Fruit fly (Drosophila melanogaster): ENCODE data around the gene Cap-D3.

DNA sequence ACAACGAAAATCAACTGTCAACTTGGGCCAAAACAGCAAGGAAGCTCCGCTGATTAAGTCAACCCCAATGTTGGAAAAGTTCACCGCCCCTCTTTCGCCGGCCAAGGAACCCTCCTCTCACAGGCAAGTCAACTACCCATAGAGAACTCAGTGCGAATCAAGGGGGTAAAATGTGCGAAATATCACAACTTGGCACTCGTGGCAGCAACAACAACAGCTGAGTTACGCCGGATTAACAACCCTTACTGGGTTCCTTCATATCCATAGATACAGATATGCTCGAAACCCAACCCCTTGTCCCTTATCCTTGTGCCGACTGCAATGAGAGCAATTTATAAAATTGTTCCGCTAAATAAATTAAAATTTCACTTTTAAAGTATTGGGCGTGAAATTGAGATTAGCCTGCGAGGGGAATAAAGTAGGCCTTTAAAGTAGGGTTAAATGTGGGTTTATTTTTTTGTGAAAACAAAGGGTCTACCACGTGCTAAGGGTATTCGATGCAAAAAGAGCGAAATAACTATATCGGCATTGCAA is 36.6 kb upstream of the Cap-D3 start:
- TF ChIP-seq Hr4 (GFP tag; optimal IDR thresholded peaks at IDR 0.05) (no peak), CG8632 (GFP tag; optimal IDR thresholded peaks at IDR 0.05) (no peak), esn (GFP tag; optimal IDR thresholded peaks at IDR 0.05) (no peak), net (GFP tag; optimal IDR thresholded peaks at IDR 0.05) (no peak), CG34406 (GFP tag; optimal IDR thresholded peaks at IDR 0.05) (no peak), Lpt (GFP tag; optimal IDR thresholded peaks at IDR 0.05) (no peak), CG15336 (GFP tag; IDR thresholded peaks at IDR 0.05) (no peak), CG16779 (tag; optimal IDR thresholded peaks at IDR 0.05) (no peak), Smox (GFP tag; optimal IDR thresholded peaks at IDR 0.05) (no peak), Sox15 (GFP tag; optimal IDR thresholded peaks at IDR 0.05) (no peak), Met (GFP tag; optimal IDR thresholded peaks at IDR 0.05) (no peak), Gug (GFP tag; IDR thresholded peaks at IDR 0.05) (no peak), CG10669 (GFP tag; optimal IDR thresholded peaks at IDR 0.05) (no peak), CG11762 (GFP tag; optimal IDR thresholded peaks at IDR 0.05; ENCODE audit: insufficient read depth) (no peak)

All from whole organism, prepupa.